Fruit fly (Drosophila melanogaster) whole organism, prepupa: Measurements from ENCODE around the gene RapGAP1.

ENCODE experiments used
- CG11902 ChIP-seq: fragments of 200-800 bp; sonication (Bioruptor generic); optimal IDR thresholded peaks from 3 replicates; lab custom pipeline; 2016; ENCODE audit warnings: missing biosample characterization, missing genetic modification characterization
- CG15336 ChIP-seq: fragments of 200-800 bp; sonication (Bioruptor generic); IDR thresholded peaks from 2 replicates; pipeline ENCODE4 v1.3.6; 2022; ENCODE audit warnings: missing biosample characterization, missing genetic modification characterization
- CG4318 ChIP-seq: fragments of 200-800 bp; sonication (Bioruptor generic); optimal IDR thresholded peaks from 3 replicates; lab custom pipeline; 2017; ENCODE audit warnings: missing biosample characterization, mild to moderate bottlenecking, missing genetic modification characterization
- CG6276 ChIP-seq: fragments of 200-800 bp; sonication (Bioruptor generic); optimal IDR thresholded peaks from 2 replicates; lab custom pipeline; 2017; ENCODE audit warnings: missing biosample characterization, mild to moderate bottlenecking, missing genetic modification characterization
- Sox14 ChIP-seq: fragments of 200-800 bp; sonication (Bioruptor generic); optimal IDR thresholded peaks from 3 replicates; lab custom pipeline; 2016; ENCODE audit warnings: missing biosample characterization, missing genetic modification characterization
- dac ChIP-seq: fragments of 200-800 bp; sonication (Bioruptor generic); optimal IDR thresholded peaks from 2 replicates; lab custom pipeline; 2017; ENCODE audit warnings: missing biosample characterization, mild to moderate bottlenecking, missing genetic modification characterization
- esn ChIP-seq: fragments of 200-800 bp; sonication (Bioruptor generic); optimal IDR thresholded peaks from 2 replicates; lab custom pipeline; 2016; ENCODE audit warnings: missing biosample characterization, mild to moderate bottlenecking, missing genetic modification characterization, moderate library complexity

- TF ChIP-seq CG15336 (GFP tag; lab: Robert Waterston, UW), result peak; percentile 38; the same call in 1 of the 2 replicates
- no peak for TF ChIP-seq dac (GFP tag; lab: Kevin White, UChicago)
- TF ChIP-seq CG6276 (GFP tag; lab: Kevin White, UChicago), result no peak
- TF ChIP-seq esn (GFP tag; lab: Kevin White, UChicago), result peak; percentile 39
- no peak for TF ChIP-seq CG4318 (GFP tag; lab: Kevin White, UChicago)
- no peak for TF ChIP-seq Sox14 (GFP tag; lab: Kevin White, UChicago)
- TF ChIP-seq CG11902 (GFP tag; lab: Kevin White, UChicago), result no peak
Measured at dm6 chr2L:7544267-7544670, 34.5 kb downstream of the RapGAP1 start.
